Worm (Caenorhabditis elegans): ENCODE measurements around the gene mrps-18.C.

The mrps-18.C gene

ce11 chrII:6733718-6734117 lies 2.3 kb upstream of the mrps-18.C start, which contains the start of gene T14B4.9:
Gene T14B4.9, minus strand, starts transcription at chrII:6733818.
- TF ChIP-seq lin-54 (GFP tag; optimal IDR thresholded peaks at IDR 0.05) (no peak), nfyb-1 (GFP tag; IDR thresholded peaks at IDR 0.05) (no peak), nhr-90 (tag; optimal IDR thresholded peaks at IDR 0.05) (no peak), ztf-25 (GFP tag; IDR thresholded peaks at IDR 0.05) (no peak), snpc-1.1 (tag; optimal IDR thresholded peaks at IDR 0.05; ENCODE audit: insufficient read depth) (no peak), pha-4 (tag; optimal IDR thresholded peaks at IDR 0.05) (no peak)

- TF ChIP-seq C17E4.6 (GFP tag; IDR thresholded peaks at IDR 0.05) (no peak), unc-130 (GFP tag; optimal IDR thresholded peaks at IDR 0.05) (peak; percentile 38), gei-17 (GFP tag; optimal IDR thresholded peaks at IDR 0.05) (no peak), B0261.1 (tag; optimal IDR thresholded peaks at IDR 0.05) (no peak), xnd-1 (tag; optimal IDR thresholded peaks at IDR 0.05) (no peak), F39B2.1 (GFP tag; IDR thresholded peaks at IDR 0.05) (no peak), chd-7 (tag; optimal IDR thresholded peaks at IDR 0.05) (no peak), nfya-1 (tag; optimal IDR thresholded peaks at IDR 0.05; ENCODE audit: borderline replicate concordance, insufficient read depth) (no peak), ceh-91 (GFP tag; IDR thresholded peaks at IDR 0.05) (no peak), lin-40 (tag; optimal IDR thresholded peaks at IDR 0.05) (no peak), nhr-90 (tag; optimal IDR thresholded peaks at IDR 0.05) (no peak), hlh-12 (tag; optimal IDR thresholded peaks at IDR 0.05) (no peak), F52B5.7 (tag; optimal IDR thresholded peaks at IDR 0.05) (no peak), D2030.7 (GFP tag; IDR thresholded peaks at IDR 0.05) (peak; percentile 50), B0336.3 (GFP tag; IDR thresholded peaks at IDR 0.05) (no peak), rpc-1 (optimal IDR thresholded peaks at IDR 0.05) (no peak), rpc-1 (tag; optimal IDR thresholded peaks at IDR 0.05) (no peak), mxl-1 (tag; optimal IDR thresholded peaks at IDR 0.05) (no peak), nhr-179 (tag; optimal IDR thresholded peaks at IDR 0.05) (no peak), ztf-25 (GFP tag; IDR thresholded peaks at IDR 0.05) (no peak), ama-1 (optimal IDR thresholded peaks at IDR 0.05) (no peak), ama-1 (GFP tag; optimal IDR thresholded peaks at IDR 0.05) (no peak), madf-3 (GFP tag; IDR thresholded peaks at IDR 0.05) (no peak), ztf-28 (GFP tag; IDR thresholded peaks at IDR 0.05) (no peak), ztf-18 (tag; optimal IDR thresholded peaks at IDR 0.05) (peak; percentile 32), lag-1 (GFP tag; IDR thresholded peaks at IDR 0.05) (no peak), T26A5.8 (tag; optimal IDR thresholded peaks at IDR 0.05) (no peak), sptf-2 (GFP tag; optimal IDR thresholded peaks at IDR 0.05) (no peak), lir-1 (GFP tag; conservative IDR thresholded peaks at IDR 0.05) (0 out of 2 replicates have a peak, but pooled peaks have one; percentile 24), Y53F4B.3 (GFP tag; IDR thresholded peaks at IDR 0.05) (no peak), snpc-4 (GFP tag; optimal IDR thresholded peaks at IDR 0.05) (no peak), snpc-4 (tag; optimal IDR thresholded peaks at IDR 0.05) (peak in 1 of 4 experiments; percentile 20), zfh-2 (GFP tag; conservative IDR thresholded peaks at IDR 0.05) (no peak), hlh-26 (GFP tag; conservative IDR thresholded peaks at IDR 0.05) (no peak), dpl-1 (GFP tag; optimal IDR thresholded peaks at IDR 0.05) (no peak), rec-8 (tag; optimal IDR thresholded peaks at IDR 0.05) (no peak), pha-4 (tag; optimal IDR thresholded peaks at IDR 0.05) (no peak), hmg-1.2 (GFP tag; IDR thresholded peaks at IDR 0.05) (peak; percentile 64), lin-35 (GFP tag; optimal IDR thresholded peaks at IDR 0.05) (no peak), egrh-3 (GFP tag; IDR thresholded peaks at IDR 0.05) (no peak), snpc-1.3 (tag; optimal IDR thresholded peaks at IDR 0.05; ENCODE audit: insufficient read depth) (no peak), tlf-1 (GFP tag; optimal IDR thresholded peaks at IDR 0.05) (no peak), mel-28 (tag; optimal IDR thresholded peaks at IDR 0.05; ENCODE audit: borderline replicate concordance) (no peak), bed-1 (GFP tag; IDR thresholded peaks at IDR 0.05) (no peak), ZK185.1 (tag; optimal IDR thresholded peaks at IDR 0.05; ENCODE audit: poor library complexity, severe bottlenecking) (peak; percentile 24)
Measured at ce11 chrII:6734674-6735073, 1.3 kb upstream of the mrps-18.C start, which contains the start of gene T14B4.3. Gene T14B4.3, plus strand, starts transcription at chrII:6734937.
